Fruit fly (Drosophila melanogaster) whole organism, embryonic: ENCODE results near the gene Arp8.

Experiments used
- Bgb ChIP-seq: fragments of 200-800 bp; sonication (Bioruptor generic); IDR thresholded peaks from 2 replicates; pipeline ENCODE4 v1.3.6; 2022; ENCODE audit warnings: missing biosample characterization, missing genetic modification characterization; ENCODE audit not compliant: partially characterized antibody
- CG10321 ChIP-seq: fragments of 200-800 bp; sonication (Bioruptor generic); IDR thresholded peaks from 2 replicates; pipeline ENCODE4 v1.3.6; 2022; ENCODE audit warnings: missing biosample characterization, missing genetic modification characterization
- CG11504 ChIP-seq: fragments of 200-800 bp; sonication (Bioruptor generic); optimal IDR thresholded peaks from 3 replicates; lab custom pipeline; 2019; ENCODE audit warnings: missing biosample characterization, mild to moderate bottlenecking, missing genetic modification characterization, moderate library complexity
- CG12071 ChIP-seq: fragments of 200-800 bp; sonication (Bioruptor generic); optimal IDR thresholded peaks from 3 replicates; lab custom pipeline; 2018; ENCODE audit warnings: missing biosample characterization, mild to moderate bottlenecking, missing genetic modification characterization
- CG12236 ChIP-seq: fragments of 200-800 bp; sonication (Bioruptor generic); optimal IDR thresholded peaks from 2 replicates; lab custom pipeline; 2016; ENCODE audit warnings: missing biosample characterization, missing genetic modification characterization
- CG13894 ChIP-seq: fragments of 200-800 bp; sonication (Bioruptor generic); optimal IDR thresholded peaks from 3 replicates; lab custom pipeline; 2018; ENCODE audit warnings: missing biosample characterization, mild to moderate bottlenecking, missing genetic modification characterization, moderate library complexity
- CG14441 ChIP-seq: fragments of 200-800 bp; sonication (Bioruptor generic); IDR thresholded peaks from 2 replicates; pipeline ENCODE4 v1.3.6; 2022; ENCODE audit warnings: missing biosample characterization, missing genetic modification characterization
- CG15601 ChIP-seq: fragments of 200-800 bp; sonication (Bioruptor generic); optimal IDR thresholded peaks from 3 replicates; lab custom pipeline; 2019; ENCODE audit warnings: missing biosample characterization, mild to moderate bottlenecking, missing genetic modification characterization, moderate library complexity
- CG1603 ChIP-seq: fragments of 200-800 bp; sonication (Bioruptor generic); optimal IDR thresholded peaks from 2 replicates; lab custom pipeline; 2019; ENCODE audit warnings: missing biosample characterization, mild to moderate bottlenecking, missing genetic modification characterization, moderate library complexity
- CG2120 ChIP-seq: fragments of 200-800 bp; sonication (Bioruptor generic); optimal IDR thresholded peaks from 3 replicates; lab custom pipeline; 2016; ENCODE audit warnings: missing biosample characterization, missing genetic modification characterization
- CG30403 ChIP-seq: fragments of 200-800 bp; sonication (Bioruptor generic); optimal IDR thresholded peaks from 3 replicates; lab custom pipeline; 2016; ENCODE audit warnings: missing biosample characterization, missing genetic modification characterization
- CG3163 ChIP-seq: fragments of 200-800 bp; sonication (Bioruptor generic); optimal IDR thresholded peaks from 3 replicates; lab custom pipeline; 2016; ENCODE audit warnings: missing biosample characterization, missing genetic modification characterization
- CG3726 ChIP-seq: fragments of 200-800 bp; sonication (Bioruptor generic); IDR thresholded peaks from 3 replicates; pipeline ENCODE4, ENCODE4 v1.3.6; 2022; ENCODE audit warnings: missing biosample characterization, missing genetic modification characterization
- CG42726 ChIP-seq: fragments of 200-800 bp; sonication (Bioruptor generic); IDR thresholded peaks from 2 replicates; pipeline ENCODE4 v1.3.6; 2022; ENCODE audit warnings: missing biosample characterization, missing genetic modification characterization; ENCODE audit not compliant: partially characterized antibody
- CG6175 ChIP-seq: fragments of 200-800 bp; sonication (Bioruptor generic); IDR thresholded peaks from 3 replicates; pipeline ENCODE4 v1.3.6; 2022; ENCODE audit warnings: missing biosample characterization, missing genetic modification characterization
- CG7556 ChIP-seq: fragments of 200-800 bp; sonication (Bioruptor generic); optimal IDR thresholded peaks from 2 replicates; lab custom pipeline; 2017; ENCODE audit warnings: missing biosample characterization, mild to moderate bottlenecking, missing genetic modification characterization
- CG7963 ChIP-seq: fragments of 200-800 bp; sonication (Bioruptor generic); IDR thresholded peaks from 3 replicates; pipeline ENCODE4 v1.3.6; 2022; ENCODE audit warnings: missing biosample characterization, missing genetic modification characterization; ENCODE audit not compliant: partially characterized antibody
- CG9797 ChIP-seq: fragments of 200-800 bp; sonication (Bioruptor generic); optimal IDR thresholded peaks from 3 replicates; lab custom pipeline; 2018; ENCODE audit warnings: missing biosample characterization, mild to moderate bottlenecking, missing genetic modification characterization
- CG9817 ChIP-seq: fragments of 200-800 bp; sonication (Bioruptor generic); optimal IDR thresholded peaks from 2 replicates; lab custom pipeline; 2018; ENCODE audit warnings: missing biosample characterization, mild to moderate bottlenecking, missing genetic modification characterization, moderate library complexity
- CrebB ChIP-seq: fragments of 200-800 bp; sonication (Bioruptor generic); optimal IDR thresholded peaks from 3 replicates; lab custom pipeline; 2018; ENCODE audit warnings: missing biosample characterization, mild to moderate bottlenecking, missing genetic modification characterization
- D19B ChIP-seq: fragments of 200-800 bp; sonication (Bioruptor generic); optimal IDR thresholded peaks from 2 replicates; lab custom pipeline; 2017; ENCODE audit warnings: missing biosample characterization, mild to moderate bottlenecking, missing genetic modification characterization
- E2f2 ChIP-seq: fragments of 200-800 bp; sonication (Bioruptor generic); IDR thresholded peaks from 2 replicates; pipeline ENCODE4 v1.3.6; 2022; ENCODE audit warnings: missing biosample characterization, missing genetic modification characterization
- HLH3B ChIP-seq: fragments of 200-800 bp; sonication (Bioruptor generic); IDR thresholded peaks from 2 replicates; pipeline ENCODE4 v1.3.6; 2022; ENCODE audit warnings: missing biosample characterization, missing genetic modification characterization
- Hey ChIP-seq: fragments of 200-800 bp; sonication (Bioruptor generic); optimal IDR thresholded peaks from 3 replicates; lab custom pipeline; 2018; ENCODE audit warnings: missing biosample characterization, mild to moderate bottlenecking, missing genetic modification characterization
- HmgD ChIP-seq: fragments of 200-800 bp; sonication (Bioruptor generic); optimal IDR thresholded peaks from 3 replicates; lab custom pipeline; 2016; ENCODE audit warnings: missing biosample characterization, missing genetic modification characterization
- Hr78 ChIP-seq, 2 experiments: fragments of 200-800 bp in 1 of 2; fragments of >200 bp in 1 of 2; sonication (Bioruptor generic) in 1 of 2; optimal IDR thresholded peaks; 2 replicates each; lab custom pipeline; 2017 to 2019; ENCODE audit warnings: missing biosample characterization in 2 of 2, missing genetic modification characterization in 2 of 2, mild to moderate bottlenecking in 1 of 2, moderate library complexity in 1 of 2
- Jarid2 ChIP-seq: fragments of 200-800 bp; sonication (Bioruptor generic); optimal IDR thresholded peaks from 3 replicates; lab custom pipeline; 2017; ENCODE audit warnings: mild to moderate bottlenecking, missing biosample characterization, missing genetic modification reagents, missing genetic modification characterization
- Max ChIP-seq: fragments of 200-800 bp; sonication (Bioruptor generic); optimal IDR thresholded peaks from 2 replicates; lab custom pipeline; 2016; ENCODE audit warnings: missing biosample characterization, mild to moderate bottlenecking, missing genetic modification characterization
- Stat92E ChIP-seq, 3 experiments: fragments of >200 bp in 2 of 3; fragments of 200-800 bp in 1 of 3; sonication (Bioruptor generic) in 1 of 3; optimal IDR thresholded peaks; 2 replicates each; lab custom pipeline; 2017 to 2019; ENCODE audit warnings: missing biosample characterization in 3 of 3, missing genetic modification characterization in 3 of 3, mild to moderate bottlenecking in 1 of 3, moderate library complexity in 1 of 3
- Tbp ChIP-seq: fragments of >200 bp; optimal IDR thresholded peaks from 2 replicates; lab custom pipeline; 2018; ENCODE audit warnings: missing biosample characterization, missing genetic modification characterization
- ab ChIP-seq: fragments of 200-800 bp; sonication (Bioruptor generic); optimal IDR thresholded peaks from 2 replicates; lab custom pipeline; 2016; ENCODE audit warnings: missing biosample characterization, missing genetic modification characterization
- cg ChIP-seq: fragments of 200-800 bp; sonication (Bioruptor generic); optimal IDR thresholded peaks from 3 replicates; lab custom pipeline; 2019; ENCODE audit warnings: missing biosample characterization, mild to moderate bottlenecking, missing genetic modification characterization, moderate library complexity
- dpn ChIP-seq, 2 experiments: fragments of 200-800 bp; sonication (Bioruptor generic); optimal IDR thresholded peaks; 3 replicates each; lab custom pipeline; 2016; ENCODE audit warnings: missing biosample characterization in 2 of 2, missing genetic modification characterization in 2 of 2
- fd3F ChIP-seq: fragments of 200-800 bp; sonication (Bioruptor generic); optimal IDR thresholded peaks from 2 replicates; lab custom pipeline; 2018; ENCODE audit warnings: missing biosample characterization, mild to moderate bottlenecking, missing genetic modification characterization, moderate library complexity
- h ChIP-seq: fragments of >200 bp; optimal IDR thresholded peaks from 2 replicates; lab custom pipeline; 2017
- jigr1 ChIP-seq: fragments of 200-800 bp; sonication (Bioruptor generic); IDR thresholded peaks from 3 replicates; pipeline ENCODE4 v1.3.6; 2022; ENCODE audit warnings: missing biosample characterization, missing genetic modification characterization
- kni ChIP-seq: fragments of 200-800 bp; sonication (Bioruptor generic); optimal IDR thresholded peaks from 3 replicates; lab custom pipeline; 2017; ENCODE audit warnings: mild to moderate bottlenecking, missing biosample characterization, missing genetic modification reagents, missing genetic modification characterization
- org-1 ChIP-seq: fragments of 200-800 bp; sonication (Bioruptor generic); optimal IDR thresholded peaks from 2 replicates; lab custom pipeline; 2017; ENCODE audit warnings: missing biosample characterization, missing genetic modification characterization
- otp ChIP-seq: fragments of 200-800 bp; sonication (Bioruptor generic); IDR thresholded peaks from 3 replicates; pipeline ENCODE4, ENCODE4 v1.3.6; 2022; ENCODE audit warnings: missing biosample characterization, missing genetic modification characterization
- pfk ChIP-seq: fragments of 200-800 bp; sonication (Bioruptor generic); optimal IDR thresholded peaks from 2 replicates; lab custom pipeline; 2018; ENCODE audit warnings: missing biosample characterization, mild to moderate bottlenecking, missing genetic modification characterization, moderate library complexity
- pnt ChIP-seq: fragments of 200-800 bp; sonication (Bioruptor generic); optimal IDR thresholded peaks from 3 replicates; lab custom pipeline; 2016; ENCODE audit warnings: missing biosample characterization, missing genetic modification characterization
- prd ChIP-seq, 3 experiments: fragments of >200 bp in 2 of 3; fragments of 200-800 bp in 1 of 3; sonication (Bioruptor generic) in 1 of 3; optimal IDR thresholded peaks in 2 of 3; IDR thresholded peaks in 1 of 3; 2 replicates in 2 of 3; 3 replicates in 1 of 3; pipeline versions ENCODE4 v1.3.6 to Lab custom; 2017 to 2022; ENCODE audit warnings: missing biosample characterization in 1 of 3, missing genetic modification characterization in 1 of 3
- row ChIP-seq: fragments of 200-800 bp; sonication (Bioruptor generic); IDR thresholded peaks from 3 replicates; pipeline ENCODE4 v1.3.6; 2022; ENCODE audit warnings: missing biosample characterization, missing genetic modification characterization
- schlank ChIP-seq: fragments of 200-800 bp; sonication (Bioruptor generic); optimal IDR thresholded peaks from 2 replicates; lab custom pipeline; 2018; ENCODE audit warnings: missing biosample characterization, mild to moderate bottlenecking, missing genetic modification characterization
- slou ChIP-seq: fragments of 200-800 bp; sonication (Bioruptor generic); optimal IDR thresholded peaks from 3 replicates; lab custom pipeline; 2016; ENCODE audit warnings: missing biosample characterization, missing genetic modification characterization
- sna ChIP-seq: fragments of 200-800 bp; sonication (Bioruptor generic); IDR thresholded peaks from 2 replicates; pipeline ENCODE4 v1.3.6; 2022; ENCODE audit warnings: missing biosample characterization, missing genetic modification characterization; ENCODE audit not compliant: partially characterized antibody
- sob ChIP-seq: fragments of 200-800 bp; sonication (Bioruptor generic); IDR thresholded peaks from 2 replicates; pipeline ENCODE4 v1.3.6; 2022; ENCODE audit warnings: missing biosample characterization, missing genetic modification characterization
- vnd ChIP-seq: fragments of 200-800 bp; sonication (Bioruptor generic); IDR thresholded peaks from 3 replicates; pipeline ENCODE4 v1.3.6; 2022; ENCODE audit warnings: missing biosample characterization, missing genetic modification characterization; ENCODE audit not compliant: partially characterized antibody
- wdn ChIP-seq: fragments of 200-800 bp; sonication (Bioruptor generic); IDR thresholded peaks from 2 replicates; pipeline ENCODE4 v1.3.6; 2022; ENCODE audit warnings: missing biosample characterization, missing genetic modification characterization
- wor ChIP-seq: fragments of 200-800 bp; sonication (Bioruptor generic); IDR thresholded peaks from 2 replicates; pipeline ENCODE4 v1.3.6; 2022; ENCODE audit warnings: missing biosample characterization, missing genetic modification characterization

The Arp8 gene

dm6 chrX:17844623-17845022 is 16.0 kb downstream of the Arp8 start, which contains the start of the genes CG8142 and Ucp4A (continued):
- peak; percentile 28 for TF ChIP-seq CG9797 (GFP tag; lab: Kevin White, UChicago)
- peak; percentile 19 for TF ChIP-seq pfk (GFP tag; lab: Kevin White, UChicago)
- no peak for TF ChIP-seq CG3163
- peak; percentile 90 for TF ChIP-seq CG15601 (tag; lab: Kevin White, UChicago)
- no peak for TF ChIP-seq CG7963 (GFP tag; lab: Robert Waterston, UW)
- TF ChIP-seq wdn (GFP tag; lab: Robert Waterston, UW) = peak; percentile 93
- peak; percentile 88 for TF ChIP-seq CG3726
- no peak for TF ChIP-seq Tbp
- TF ChIP-seq ab (GFP tag; lab: Kevin White, UChicago) = peak; percentile 65
- TF ChIP-seq slou = peak; percentile 84
- TF ChIP-seq Hey (tag; lab: Kevin White, UChicago) = no peak
- TF ChIP-seq Hr78 (GFP tag; optimal IDR thresholded peaks at IDR 0.05; lab: Kevin White, UChicago) = peak in 1 of 2 experiments; percentile 99
- no peak for TF ChIP-seq Stat92E (GFP tag; optimal IDR thresholded peaks at IDR 0.05; lab: Kevin White, UChicago)
- peak; percentile 95 for TF ChIP-seq HLH3B (GFP tag; lab: Robert Waterston, UW)
- TF ChIP-seq kni (GFP tag; lab: Kevin White, UChicago) = peak; percentile 75
- peak; percentile 99 for TF ChIP-seq row (GFP tag; lab: Robert Waterston, UW)
- peak; percentile 51 for TF ChIP-seq schlank (tag; lab: Kevin White, UChicago)
- no peak for TF ChIP-seq vnd (GFP tag; lab: Robert Waterston, UW)
- TF ChIP-seq fd3F (GFP tag; lab: Kevin White, UChicago) = peak; percentile 91
- TF ChIP-seq sna (GFP tag; lab: Robert Waterston, UW) = no peak
- TF ChIP-seq prd (optimal IDR thresholded peaks at IDR 0.05; lab: Kevin White, UChicago) = no peak
- peak; percentile 98 for TF ChIP-seq prd (GFP tag; IDR thresholded peaks at IDR 0.05; lab: Robert Waterston, UW)
- TF ChIP-seq CG30403 = peak; percentile 95
- TF ChIP-seq CG42726 (GFP tag; lab: Robert Waterston, UW) = no peak
- peak; percentile 87 for TF ChIP-seq CG7556 (GFP tag; lab: Kevin White, UChicago)
- peak; percentile 85 for TF ChIP-seq CG2120 (GFP tag; lab: Kevin White, UChicago)
- peak; percentile 70 for TF ChIP-seq org-1 (GFP tag; lab: Kevin White, UChicago)
- no peak for TF ChIP-seq cg (GFP tag; lab: Kevin White, UChicago)
- TF ChIP-seq otp = peak; percentile 87
- TF ChIP-seq Jarid2 = no peak
- TF ChIP-seq wor (GFP tag; lab: Robert Waterston, UW) = peak; percentile 95
- peak; percentile 89 for TF ChIP-seq Max (GFP tag; lab: Kevin White, UChicago)
- TF ChIP-seq D19B = peak; percentile 76
- peak; percentile 93 for TF ChIP-seq jigr1 (GFP tag; lab: Robert Waterston, UW)
- TF ChIP-seq CG13894 = peak; percentile 83
- peak; percentile 47 for TF ChIP-seq CG1603
- peak; percentile 97 for TF ChIP-seq CG14441 (GFP tag; lab: Robert Waterston, UW)
- TF ChIP-seq h = no peak
- peak; percentile 79; the same call in 2 of the 3 replicates for TF ChIP-seq CG6175
- no peak for TF ChIP-seq HmgD (GFP tag; lab: Kevin White, UChicago)
- peak; percentile 89 for TF ChIP-seq CG9817 (tag; lab: Kevin White, UChicago)
- peak; percentile 66 for TF ChIP-seq CrebB
- peak; percentile 80 for TF ChIP-seq CG10321 (GFP tag; lab: Robert Waterston, UW)
- peak; percentile 21; the same call in 1 of the 2 replicates for TF ChIP-seq Bgb (GFP tag; lab: Robert Waterston, UW)
- TF ChIP-seq CG12236 (GFP tag; lab: Kevin White, UChicago) = no peak
- peak; percentile 73 to 90 for TF ChIP-seq dpn (GFP tag; optimal IDR thresholded peaks at IDR 0.05; lab: Kevin White, UChicago)
- TF ChIP-seq sob (GFP tag; lab: Robert Waterston, UW) = peak; percentile 96
- peak; percentile 86 for TF ChIP-seq E2f2 (GFP tag; lab: Robert Waterston, UW)
- TF ChIP-seq CG12071 = peak; percentile 23
- TF ChIP-seq CG11504 (tag; lab: Kevin White, UChicago) = peak; percentile 91
- peak; percentile 52 for TF ChIP-seq pnt (GFP tag; lab: Kevin White, UChicago)
